Worm (Caenorhabditis elegans) whole organism, L1 larva: ENCODE results near the gene K06A1.2.

Experiments used
- C04F5.9 ChIP-seq: sonication (generic microtip); optimal IDR thresholded peaks from 2 replicates; lab custom pipeline; 2016; ENCODE audit warnings: missing genetic modification characterization, missing compliant biosample characterization
- C34B4.2 ChIP-seq: sonication (generic microtip); optimal IDR thresholded peaks from 2 replicates; lab custom pipeline; 2017; ENCODE audit warnings: mild to moderate bottlenecking, missing genetic modification characterization, missing compliant biosample characterization
- aha-1 ChIP-seq: fragments of 150-350 bp; optimal IDR thresholded peaks from 2 replicates; lab custom pipeline; 2014; ENCODE audit warnings: missing biosample characterization, missing genetic modification characterization
- alr-1 ChIP-seq: fragments of 200-800 bp; sonication (Bioruptor generic); optimal IDR thresholded peaks from 2 replicates; lab custom pipeline; 2018; ENCODE audit warnings: borderline replicate concordance, mild to moderate bottlenecking, missing genetic modification characterization, missing compliant biosample characterization
- ama-1 ChIP-seq: fragments of 150-350 bp; optimal IDR thresholded peaks from 2 replicates; lab custom pipeline; 2014
- blmp-1 ChIP-seq: fragments of 150-350 bp; optimal IDR thresholded peaks from 2 replicates; lab custom pipeline; 2014; ENCODE audit warnings: missing biosample characterization, missing genetic modification characterization
- ceh-63 ChIP-seq: fragments of 200-800 bp; sonication (Bioruptor generic); optimal IDR thresholded peaks from 2 replicates; lab custom pipeline; 2018; ENCODE audit warnings: mild to moderate bottlenecking, missing genetic modification characterization, missing compliant biosample characterization
- ceh-8 ChIP-seq: fragments of 200-800 bp; sonication (Bioruptor generic); optimal IDR thresholded peaks from 2 replicates; lab custom pipeline; 2018; ENCODE audit warnings: mild to moderate bottlenecking, missing genetic modification characterization, moderate library complexity, missing compliant biosample characterization
- ceh-82 ChIP-seq, 3 experiments: fragments of 150-350 bp in 1 of 3; sonication (generic microtip) in 2 of 3; optimal IDR thresholded peaks; 2 replicates each; lab custom pipeline; 2014 to 2017; ENCODE audit warnings: missing biosample characterization in 3 of 3, missing genetic modification characterization in 3 of 3
- ceh-90 ChIP-seq: sonication (generic microtip); optimal IDR thresholded peaks from 2 replicates; lab custom pipeline; 2016; ENCODE audit warnings: missing genetic modification characterization, missing compliant biosample characterization
- ces-1 ChIP-seq: fragments of 150-350 bp; optimal IDR thresholded peaks from 2 replicates; lab custom pipeline; 2014; ENCODE audit warnings: missing biosample characterization, missing genetic modification reagents, missing genetic modification characterization
- dpl-1 ChIP-seq, 3 experiments: fragments of 150-350 bp in 2 of 3; sonication (generic microtip) in 1 of 3; optimal IDR thresholded peaks; 2 replicates each; lab custom pipeline; 2014 to 2017; ENCODE audit warnings: missing biosample characterization in 3 of 3, missing genetic modification characterization in 3 of 3, missing genetic modification reagents in 3 of 3
- efl-1 ChIP-seq, 4 experiments: fragments of 150-350 bp; optimal IDR thresholded peaks in 3 of 4; peaks in 1 of 4; 1 replicate in 1 of 4; 2 replicates in 3 of 4; lab custom pipeline; 2014; ENCODE audit warnings: missing biosample characterization in 2 of 4, missing genetic modification characterization in 2 of 4, missing genetic modification reagents in 2 of 4
- egl-13 ChIP-seq: sonication (generic microtip); optimal IDR thresholded peaks from 2 replicates; lab custom pipeline; 2016; ENCODE audit warnings: missing genotype, missing genetic modification reagents, missing genetic modification characterization, missing compliant biosample characterization
- elt-3 ChIP-seq, 6 experiments: fragments of 150-350 bp in 1 of 6; sonication (generic microtip); optimal IDR thresholded peaks; 2 replicates each; lab custom pipeline; 2017 to 2018; ENCODE audit warnings: missing biosample characterization in 6 of 6, missing genetic modification characterization in 6 of 6, inconsistent platforms in 1 of 6
- ets-5 ChIP-seq: fragments of 200-800 bp; sonication (Bioruptor generic); IDR thresholded peaks from 2 replicates; pipeline ENCODE4 v1.3.6; 2022; ENCODE audit warnings: missing genetic modification characterization, missing compliant biosample characterization
- fkh-10 ChIP-seq: sonication (generic microtip); optimal IDR thresholded peaks from 2 replicates; lab custom pipeline; 2017; ENCODE audit warnings: missing biosample characterization, missing genetic modification reagents, missing genetic modification characterization
- fkh-4 ChIP-seq: sonication (generic microtip); optimal IDR thresholded peaks from 2 replicates; lab custom pipeline; 2016; ENCODE audit warnings: missing compliant biosample characterization, missing genetic modification characterization, borderline replicate concordance
- fos-1 ChIP-seq: fragments of 150-350 bp; optimal IDR thresholded peaks from 2 replicates; lab custom pipeline; 2014; ENCODE audit warnings: missing biosample characterization, missing genetic modification characterization
- grh-1 ChIP-seq: fragments of 200-800 bp; sonication (Bioruptor generic); IDR thresholded peaks from 2 replicates; pipeline ENCODE4 v1.3.6; 2022; ENCODE audit warnings: missing genetic modification reagents, missing genetic modification characterization, missing compliant biosample characterization
- hlh-17 ChIP-seq: fragments of 200-800 bp; sonication (Bioruptor generic); optimal IDR thresholded peaks from 2 replicates; lab custom pipeline; 2018; ENCODE audit warnings: missing genetic modification characterization, mild to moderate bottlenecking, missing compliant biosample characterization, moderate library complexity, borderline replicate concordance
- hlh-4 ChIP-seq: sonication (generic microtip); optimal IDR thresholded peaks from 2 replicates; lab custom pipeline; 2016; ENCODE audit warnings: mild to moderate bottlenecking, missing genetic modification characterization, missing compliant biosample characterization
- hpl-2 ChIP-seq: fragments of 150-350 bp; optimal IDR thresholded peaks from 2 replicates; lab custom pipeline; 2014; ENCODE audit warnings: missing biosample characterization, missing genetic modification reagents, missing genetic modification characterization
- irx-1 ChIP-seq: sonication (generic microtip); optimal IDR thresholded peaks from 2 replicates; lab custom pipeline; 2016; ENCODE audit warnings: missing genetic modification characterization, missing compliant biosample characterization
- isw-1 ChIP-seq: fragments of 200-800 bp; sonication (Bioruptor generic); IDR thresholded peaks from 2 replicates; pipeline ENCODE4 v1.3.6; 2022; ENCODE audit warnings: missing genetic modification characterization, missing compliant biosample characterization
- jun-1 ChIP-seq: fragments of 150-350 bp; optimal IDR thresholded peaks from 2 replicates; lab custom pipeline; 2014; ENCODE audit warnings: missing biosample characterization, missing genetic modification reagents, missing genetic modification characterization
- lin-13 ChIP-seq: fragments of 150-350 bp; optimal IDR thresholded peaks from 2 replicates; lab custom pipeline; 2014; ENCODE audit warnings: missing biosample characterization, missing genetic modification reagents, missing genetic modification characterization
- lin-15B ChIP-seq: fragments of 150-350 bp; sonication (generic microtip); optimal IDR thresholded peaks from 3 replicates; lab custom pipeline; 2014; ENCODE audit warnings: missing biosample characterization, missing genetic modification characterization
- lir-3 ChIP-seq: sonication (generic microtip); optimal IDR thresholded peaks from 2 replicates; lab custom pipeline; 2016; ENCODE audit warnings: mild to moderate bottlenecking, missing genetic modification characterization, moderate library complexity, missing compliant biosample characterization; ENCODE audit not compliant: poor library complexity
- lsy-2 ChIP-seq, 2 experiments: fragments of 150-350 bp; optimal IDR thresholded peaks; 2 replicates each; lab custom pipeline; 2014; ENCODE audit warnings: missing biosample characterization in 2 of 2, missing genetic modification characterization in 2 of 2
- mab-9 ChIP-seq: fragments of 200-800 bp; sonication (Bioruptor generic); IDR thresholded peaks from 2 replicates; pipeline ENCODE4 v1.3.6; 2022; ENCODE audit warnings: missing genetic modification reagents, missing genetic modification characterization, missing compliant biosample characterization
- mef-2 ChIP-seq: fragments of 150-350 bp; optimal IDR thresholded peaks from 2 replicates; lab custom pipeline; 2014; ENCODE audit warnings: missing biosample characterization, missing genetic modification characterization
- mep-1 ChIP-seq: fragments of 150-350 bp; optimal IDR thresholded peaks from 2 replicates; lab custom pipeline; 2014; ENCODE audit warnings: missing biosample characterization, missing genetic modification characterization
- nhr-19 ChIP-seq: fragments of 200-800 bp; sonication (Bioruptor generic); conservative IDR thresholded peaks from 2 replicates; pipeline ENCODE4 v1.3.6; 2022; ENCODE audit warnings: missing genetic modification characterization, missing compliant biosample characterization
- nhr-237 ChIP-seq: fragments of 150-350 bp; optimal IDR thresholded peaks from 2 replicates; lab custom pipeline; 2014; ENCODE audit warnings: missing biosample characterization, missing genetic modification characterization
- nhr-28 ChIP-seq: fragments of 150-350 bp; optimal IDR thresholded peaks from 2 replicates; lab custom pipeline; 2014; ENCODE audit warnings: missing biosample characterization, missing genetic modification characterization
- nhr-71 ChIP-seq: sonication (generic microtip); optimal IDR thresholded peaks from 2 replicates; lab custom pipeline; 2016; ENCODE audit warnings: mild to moderate bottlenecking, missing genetic modification characterization, moderate library complexity, missing compliant biosample characterization
- nhr-77 ChIP-seq: fragments of 150-350 bp; optimal IDR thresholded peaks from 2 replicates; lab custom pipeline; 2014; ENCODE audit warnings: missing biosample characterization, missing genetic modification characterization
- nhr-85 ChIP-seq: sonication (generic microtip); peaks from one replicate; lab custom pipeline; 2016; ENCODE audit warnings: missing genetic modification characterization, inconsistent platforms, missing compliant biosample characterization
- pag-3 ChIP-seq: sonication (generic microtip); optimal IDR thresholded peaks from 2 replicates; lab custom pipeline; 2017; ENCODE audit warnings: missing genetic modification characterization, mild to moderate bottlenecking, missing compliant biosample characterization, antibody characterized with exemption, borderline replicate concordance; ENCODE audit not compliant: insufficient read depth
- rnt-1 ChIP-seq: sonication (generic microtip); optimal IDR thresholded peaks from 2 replicates; lab custom pipeline; 2016; ENCODE audit warnings: mild to moderate bottlenecking, missing genetic modification characterization, moderate library complexity, missing compliant biosample characterization
- snu-23 ChIP-seq: sonication (generic microtip); optimal IDR thresholded peaks from 2 replicates; lab custom pipeline; 2016; ENCODE audit warnings: missing genetic modification characterization, missing compliant biosample characterization
- sox-4 ChIP-seq: sonication (generic microtip); optimal IDR thresholded peaks from 2 replicates; lab custom pipeline; 2016; ENCODE audit warnings: missing genetic modification characterization, missing compliant biosample characterization
- sup-37 ChIP-seq: fragments of 200-800 bp; sonication (Bioruptor generic); optimal IDR thresholded peaks from 2 replicates; lab custom pipeline; 2018; ENCODE audit warnings: mild to moderate bottlenecking, missing genetic modification characterization, missing compliant biosample characterization
- tbx-2 ChIP-seq: sonication (generic microtip); optimal IDR thresholded peaks from 2 replicates; lab custom pipeline; 2016; ENCODE audit warnings: missing genetic modification characterization, missing compliant biosample characterization
- unc-130 ChIP-seq: fragments of 150-350 bp; optimal IDR thresholded peaks from 2 replicates; lab custom pipeline; 2017; ENCODE audit warnings: missing biosample characterization, missing genetic modification characterization, inconsistent platforms
- unc-30 ChIP-seq: sonication (generic microtip); optimal IDR thresholded peaks from 2 replicates; lab custom pipeline; 2017; ENCODE audit warnings: missing biosample characterization, missing genetic modification characterization
- unc-86 ChIP-seq: sonication (generic microtip); optimal IDR thresholded peaks from 2 replicates; lab custom pipeline; 2016; ENCODE audit warnings: missing genetic modification characterization, missing compliant biosample characterization
- unc-98 ChIP-seq: fragments of 200-800 bp; sonication (Bioruptor generic); IDR thresholded peaks from 2 replicates; pipeline ENCODE4 v1.3.6; 2022; ENCODE audit warnings: missing genetic modification characterization, missing compliant biosample characterization
- vab-15 ChIP-seq: sonication (generic microtip); optimal IDR thresholded peaks from 2 replicates; lab custom pipeline; 2017; ENCODE audit warnings: missing genotype, mild to moderate bottlenecking, missing genetic modification characterization, missing compliant biosample characterization
- zag-1 ChIP-seq: fragments of 150-350 bp; optimal IDR thresholded peaks from 2 replicates; lab custom pipeline; 2014; ENCODE audit warnings: missing biosample characterization, missing genetic modification characterization
- ztf-4 ChIP-seq: fragments of 150-350 bp; optimal IDR thresholded peaks from 2 replicates; lab custom pipeline; 2014; ENCODE audit warnings: missing biosample characterization, missing genetic modification characterization

K06A1.2 gene

ce11 chrII:6489711-6490184 lies 45.9 kb downstream of the K06A1.2 start, which contains the start of the genes snr-3 and rsp-5:
Gene snr-3, minus strand, starts transcription at chrII:6489761.
Gene rsp-5, plus strand, starts transcription at chrII:6490165.
- TF ChIP-seq unc-86, result peak; percentile 15
- peak; percentile 73 for TF ChIP-seq rnt-1
- peak; percentile 82 to 85 for TF ChIP-seq efl-1 (optimal IDR thresholded peaks at IDR 0.05; lab: Kevin White, UChicago)
- peak; percentile 79 to 97 for TF ChIP-seq efl-1 (GFP tag; optimal IDR thresholded peaks at IDR 0.05 in 1 of 2; lab: Kevin White, UChicago)
- TF ChIP-seq hlh-17, result no peak
- TF ChIP-seq lin-15B, result peak; percentile 70
- TF ChIP-seq ztf-4 (tag; lab: Kevin White, UChicago), result no peak
- TF ChIP-seq ces-1, result no peak
- no peak for TF ChIP-seq fos-1
- no peak for TF ChIP-seq hpl-2 (GFP tag; lab: Kevin White, UChicago)
- TF ChIP-seq tbx-2, result peak; percentile 51
- peak; percentile 61 for TF ChIP-seq mep-1
- TF ChIP-seq unc-30 (tag; lab: Kevin White, UChicago), result no peak
- no peak for TF ChIP-seq mab-9
- TF ChIP-seq jun-1 (tag; lab: Kevin White, UChicago), result peak; percentile 33
- peak; percentile 70 for TF ChIP-seq snu-23
- TF ChIP-seq unc-130 (tag; lab: Kevin White, UChicago), result no peak
- no peak for TF ChIP-seq sup-37 (GFP tag; lab: Kevin White, UChicago)
- TF ChIP-seq blmp-1, result peak; percentile 77
- peak; percentile 51 for TF ChIP-seq isw-1
- TF ChIP-seq nhr-85 (tag; lab: Kevin White, UChicago), result peak; percentile 84
- peak; percentile 68 for TF ChIP-seq nhr-77 (tag; lab: Kevin White, UChicago)
- TF ChIP-seq vab-15 (tag; lab: Kevin White, UChicago), result no peak
- no peak for TF ChIP-seq C04F5.9 (tag; lab: Kevin White, UChicago)
- peak; percentile 43; the same call in 1 of the 2 replicates for TF ChIP-seq grh-1 (GFP tag; lab: Robert Waterston, UW)
- peak; percentile 67 for TF ChIP-seq lin-13 (GFP tag; lab: Kevin White, UChicago)
- TF ChIP-seq lir-3 (tag; lab: Kevin White, UChicago), result no peak
- peak; percentile 22 for TF ChIP-seq irx-1 (tag; lab: Kevin White, UChicago)
- no peak for TF ChIP-seq zag-1
- no peak for TF ChIP-seq aha-1 (tag; lab: Kevin White, UChicago)
- peak; percentile 81 for TF ChIP-seq nhr-71
- TF ChIP-seq sox-4, result no peak
- TF ChIP-seq ama-1 (lab: Kevin White, UChicago), result peak; percentile 15
- TF ChIP-seq fkh-4, result no peak
- no peak for TF ChIP-seq ceh-90 (tag; lab: Kevin White, UChicago)
- no peak for TF ChIP-seq nhr-28 (tag; lab: Kevin White, UChicago)
- TF ChIP-seq alr-1 (tag; lab: Kevin White, UChicago), result no peak
- TF ChIP-seq dpl-1 (GFP tag; optimal IDR thresholded peaks at IDR 0.05; lab: Kevin White, UChicago), result peak; percentile 71 to 86 (median 80)
- no peak for TF ChIP-seq ceh-63
- TF ChIP-seq ceh-82 (tag; optimal IDR thresholded peaks at IDR 0.05; lab: Kevin White, UChicago), result peak; percentile 38 to 68 (median 63)
- TF ChIP-seq unc-98 (GFP tag; lab: Robert Waterston, UW), result no peak
- peak; percentile 7 for TF ChIP-seq mef-2 (tag; lab: Kevin White, UChicago)
- peak; percentile 19 for TF ChIP-seq fkh-10 (GFP tag; lab: Kevin White, UChicago)
- no peak for TF ChIP-seq ceh-8 (GFP tag; lab: Kevin White, UChicago)
- no peak for TF ChIP-seq nhr-237
- TF ChIP-seq ets-5, result no peak
- TF ChIP-seq egl-13 (tag; lab: Kevin White, UChicago), result no peak
- TF ChIP-seq hlh-4 (tag; lab: Kevin White, UChicago), result no peak
- TF ChIP-seq pag-3, result no peak
- peak; percentile 98 to 99 for TF ChIP-seq lsy-2 (tag; optimal IDR thresholded peaks at IDR 0.05; lab: Kevin White, UChicago)
- TF ChIP-seq C34B4.2 (tag; lab: Kevin White, UChicago), result no peak
- peak in 2 of 6 experiments; percentile 43 to 61 for TF ChIP-seq elt-3 (tag; optimal IDR thresholded peaks at IDR 0.05; lab: Kevin White, UChicago)
- TF ChIP-seq nhr-19 (GFP tag; lab: Robert Waterston, UW), result peak; percentile 74
